Worm (Caenorhabditis elegans) whole organism, L2 larva: Measurements from ENCODE around the gene C25A6.1.

Experiments
- snpc-4 ChIP-seq: fragments of 150-350 bp; optimal IDR thresholded peaks from 2 replicates; lab custom pipeline; 2014; ENCODE audit warnings: missing biosample characterization, missing genetic modification characterization
- ztf-1 ChIP-seq: fragments of 200-800 bp; sonication (Bioruptor generic); conservative IDR thresholded peaks from 2 replicates; pipeline ENCODE4 v1.3.6; 2022; ENCODE audit warnings: missing genetic modification characterization, missing compliant biosample characterization

- TF ChIP-seq snpc-4 (tag; lab: Kevin White, UChicago) (no peak), ztf-1 (GFP tag; lab: Robert Waterston, UW) (no peak)
These were observed 45.3 kb downstream of the C25A6.1 start, which contains the start of gene glc-3 for ce11 chrV:5453615-5454014.
